Worm (Caenorhabditis elegans): ENCODE data around the gene C36A4.10.

The C36A4.10 gene

DNA sequence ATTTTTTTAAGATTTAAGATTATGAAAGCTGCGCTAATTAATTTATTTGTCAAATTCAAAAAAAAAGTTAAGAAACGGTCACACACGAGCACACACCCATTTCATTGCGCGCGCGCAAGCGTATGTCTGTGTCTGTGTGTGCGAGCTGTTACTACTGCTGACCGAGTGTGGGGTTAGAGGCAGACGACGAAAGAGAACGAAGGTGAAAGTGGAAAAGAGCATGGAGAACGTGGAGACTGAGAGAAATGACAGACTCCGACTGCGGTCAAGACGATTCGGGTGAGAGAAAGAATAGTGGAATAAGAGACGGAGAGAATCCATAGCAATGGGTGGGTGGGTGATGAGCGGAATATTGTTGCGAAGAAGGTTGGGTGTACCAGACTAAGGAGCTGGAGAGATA, 11.1 kb downstream of the C36A4.10 start (continued):
- TF ChIP-seq sma-3 (GFP tag; optimal IDR thresholded peaks at IDR 0.05) = peak; percentile 63
- peak; percentile 63 for TF ChIP-seq unc-55 (GFP tag; optimal IDR thresholded peaks at IDR 0.05)
- TF ChIP-seq Y55F3AM.14 (GFP tag; optimal IDR thresholded peaks at IDR 0.05) = no peak
- no peak for TF ChIP-seq nhr-21 (tag; optimal IDR thresholded peaks at IDR 0.05)
- no peak for TF ChIP-seq lin-13 (GFP tag; optimal IDR thresholded peaks at IDR 0.05)
- no peak for TF ChIP-seq ama-1 (optimal IDR thresholded peaks at IDR 0.05)
- TF ChIP-seq snpc-4 (tag; optimal IDR thresholded peaks at IDR 0.05) = no peak
- peak; percentile 97 for TF ChIP-seq blmp-1 (tag; optimal IDR thresholded peaks at IDR 0.05; ENCODE audit: insufficient read depth)
- TF ChIP-seq unc-62 (GFP tag; optimal IDR thresholded peaks at IDR 0.05) = no peak
- peak; percentile 54 for TF ChIP-seq sem-4 (tag; optimal IDR thresholded peaks at IDR 0.05)
- TF ChIP-seq lin-11 (tag; optimal IDR thresholded peaks at IDR 0.05) = no peak
- peak; percentile 30 to 76 for TF ChIP-seq mdl-1 (tag; optimal IDR thresholded peaks at IDR 0.05)

DNA sequence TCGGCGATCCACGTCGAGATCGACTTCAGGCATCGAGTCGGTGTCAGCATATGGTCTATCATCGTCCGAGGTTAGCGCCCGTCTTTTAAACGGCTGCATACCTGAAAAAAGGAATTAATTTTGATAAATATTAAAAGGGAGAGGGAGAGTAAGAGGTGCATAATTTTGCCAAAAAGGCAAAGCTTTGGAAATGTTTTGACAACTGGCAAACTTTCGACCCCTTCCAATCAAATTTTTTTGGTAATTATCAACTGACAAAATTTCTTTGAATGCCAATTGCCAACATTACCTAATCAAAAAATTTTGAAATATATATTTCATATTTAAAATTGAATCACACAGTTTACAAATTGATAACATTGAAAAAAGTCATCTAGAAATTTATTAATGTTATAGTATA, 11.7 kb downstream of the C36A4.10 start, which contains the start of gene dpy-27:
TSS of gene dpy-27 (minus strand) at position 101 of the 400 bp plus-strand sequence.
- TF ChIP-seq nhr-129 (tag; optimal IDR thresholded peaks at IDR 0.05) = no peak
- TF ChIP-seq unc-62 (GFP tag; optimal IDR thresholded peaks at IDR 0.05) = no peak
- no peak for TF ChIP-seq F13H6.1 (tag; optimal IDR thresholded peaks at IDR 0.05)
- TF ChIP-seq crh-2 (tag; optimal IDR thresholded peaks at IDR 0.05) = no peak
- TF ChIP-seq zag-1 (tag; optimal IDR thresholded peaks at IDR 0.05) = no peak
- no peak for TF ChIP-seq skn-1 (tag; optimal IDR thresholded peaks at IDR 0.05)
- TF ChIP-seq nhr-77 (tag; optimal IDR thresholded peaks at IDR 0.05) = no peak
- no peak for TF ChIP-seq snpc-4 (tag; optimal IDR thresholded peaks at IDR 0.05)
- no peak for TF ChIP-seq dmd-4 (tag; optimal IDR thresholded peaks at IDR 0.05)

DNA sequence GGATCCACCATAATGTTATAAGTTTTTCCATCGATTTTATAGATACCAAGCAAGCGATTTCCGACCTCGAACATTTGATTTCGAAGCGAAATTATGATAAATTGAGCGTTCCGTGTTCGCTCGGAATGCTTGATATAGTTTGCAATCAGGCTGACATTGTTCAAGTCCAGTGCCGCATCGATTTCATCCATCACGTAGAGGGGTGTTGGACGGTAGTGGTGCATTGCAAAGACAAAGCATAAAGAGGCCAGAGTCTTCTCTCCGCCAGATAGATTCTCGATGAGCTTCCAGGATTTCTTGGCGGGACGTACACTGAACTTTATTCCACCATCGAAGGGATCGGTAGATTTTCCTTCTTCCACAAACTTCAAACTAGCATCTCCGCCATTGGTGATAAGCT, 16.9 kb downstream of the C36A4.10 start:
- TF ChIP-seq ztf-4 (tag; optimal IDR thresholded peaks at IDR 0.05) (no peak), elt-1 (tag; optimal IDR thresholded peaks at IDR 0.05) (no peak), lin-13 (GFP tag; optimal IDR thresholded peaks at IDR 0.05) (no peak), nhr-237 (tag; optimal IDR thresholded peaks at IDR 0.05) (no peak), nhr-21 (tag; optimal IDR thresholded peaks at IDR 0.05) (no peak), ceh-16 (tag; optimal IDR thresholded peaks at IDR 0.05) (no peak)

DNA sequence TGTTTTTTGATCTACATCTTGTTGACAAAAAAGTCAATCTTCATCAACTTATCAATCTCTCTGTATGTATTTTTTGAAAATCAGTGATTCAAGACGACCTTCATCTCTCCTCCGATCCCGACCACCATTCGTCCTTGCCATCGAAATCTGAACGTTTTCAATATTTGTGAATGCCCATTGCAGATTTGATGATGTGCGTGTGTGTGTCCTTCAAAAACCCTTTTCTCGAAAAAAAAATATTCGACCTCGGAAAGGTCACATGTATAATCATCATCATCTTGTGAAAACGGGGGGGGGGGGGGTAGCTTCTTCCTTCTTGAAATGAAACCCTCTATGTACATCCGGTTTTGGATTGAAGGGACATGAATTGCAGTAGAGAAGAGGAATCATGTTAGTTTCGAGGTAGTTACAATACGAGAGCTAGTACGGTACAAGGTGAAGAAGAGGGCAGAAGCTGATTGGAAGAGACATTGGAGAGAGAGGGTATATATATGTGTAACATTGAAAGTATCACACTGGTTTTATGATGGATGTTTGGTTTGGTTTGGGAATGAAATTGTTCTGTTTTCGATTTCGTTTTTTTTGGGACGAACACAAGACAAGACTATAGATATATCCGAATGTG, 18.8 kb downstream of the C36A4.10 start:
- peak in 1 of 2 experiments; percentile 4 for TF ChIP-seq lsy-2 (tag; optimal IDR thresholded peaks at IDR 0.05)
- peak; percentile 93 for TF ChIP-seq nhr-25 (tag; optimal IDR thresholded peaks at IDR 0.05)
- peak; percentile 43 for TF ChIP-seq blmp-1 (tag; optimal IDR thresholded peaks at IDR 0.05; ENCODE audit: insufficient read depth)
- TF ChIP-seq crh-2 (tag; optimal IDR thresholded peaks at IDR 0.05) = peak; percentile 33
- no peak for TF ChIP-seq ztf-11 (tag; optimal IDR thresholded peaks at IDR 0.05)
- no peak for TF ChIP-seq elt-3 (tag; optimal IDR thresholded peaks at IDR 0.05)
- TF ChIP-seq sma-3 (GFP tag; optimal IDR thresholded peaks at IDR 0.05) = peak; percentile 13

DNA sequence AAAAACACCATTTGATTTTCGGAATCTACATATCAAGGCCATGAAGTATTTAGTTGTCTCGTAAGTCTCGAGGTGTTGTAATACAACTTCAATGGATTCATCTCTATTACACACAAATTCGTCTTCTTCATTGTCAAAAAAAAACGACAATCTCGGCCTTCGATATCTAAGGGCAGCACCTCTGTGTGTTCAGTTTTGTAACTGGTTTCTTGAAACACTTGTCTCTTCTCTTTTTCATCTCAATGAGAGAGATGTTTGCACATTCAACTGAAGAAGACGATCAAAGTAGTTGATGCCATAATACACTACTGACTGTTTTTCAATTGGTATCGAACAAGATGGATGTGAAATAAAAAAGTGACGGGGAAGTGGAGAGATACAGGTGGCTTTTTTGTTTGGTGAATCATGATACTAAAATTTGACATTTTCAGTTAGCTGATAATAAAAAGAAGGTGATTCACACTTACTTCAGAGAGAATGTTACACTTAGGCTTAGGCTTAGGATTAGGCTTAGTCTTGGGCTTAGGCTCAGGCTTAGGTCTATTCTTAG, 19.8 kb downstream of the C36A4.10 start:
- TF ChIP-seq snpc-4 (tag; optimal IDR thresholded peaks at IDR 0.05) (no peak), alr-1 (tag; optimal IDR thresholded peaks at IDR 0.05) (no peak), sma-3 (GFP tag; optimal IDR thresholded peaks at IDR 0.05) (peak; percentile 47), dmd-4 (tag; optimal IDR thresholded peaks at IDR 0.05) (no peak), mdl-1 (tag; optimal IDR thresholded peaks at IDR 0.05) (no peak), lin-13 (GFP tag; optimal IDR thresholded peaks at IDR 0.05) (no peak), nhr-11 (tag; optimal IDR thresholded peaks at IDR 0.05) (no peak), mab-5 (tag; optimal IDR thresholded peaks at IDR 0.05) (no peak), nhr-6 (tag; optimal IDR thresholded peaks at IDR 0.05) (no peak), ceh-82 (tag; optimal IDR thresholded peaks at IDR 0.05) (no peak), zag-1 (tag; optimal IDR thresholded peaks at IDR 0.05) (no peak), sma-9 (GFP tag; optimal IDR thresholded peaks at IDR 0.05) (peak; percentile 22), sma-9 (tag; optimal IDR thresholded peaks at IDR 0.05) (no peak), nhr-12 (tag; optimal IDR thresholded peaks at IDR 0.05) (no peak), lsy-2 (tag; optimal IDR thresholded peaks at IDR 0.05) (no peak), ama-1 (optimal IDR thresholded peaks at IDR 0.05) (no peak), F13H6.1 (tag; optimal IDR thresholded peaks at IDR 0.05) (peak; percentile 23), nhr-77 (tag; optimal IDR thresholded peaks at IDR 0.05) (no peak), unc-62 (GFP tag; optimal IDR thresholded peaks at IDR 0.05) (no peak), ztf-4 (tag; optimal IDR thresholded peaks at IDR 0.05) (no peak), elt-3 (tag; optimal IDR thresholded peaks at IDR 0.05) (no peak), unc-55 (GFP tag; optimal IDR thresholded peaks at IDR 0.05) (no peak), egl-27 (tag; optimal IDR thresholded peaks at IDR 0.05) (no peak), ztf-1 (GFP tag; conservative IDR thresholded peaks at IDR 0.05) (no peak), peb-1 (tag; optimal IDR thresholded peaks at IDR 0.05) (no peak), nhr-237 (tag; optimal IDR thresholded peaks at IDR 0.05) (no peak), crh-2 (tag; optimal IDR thresholded peaks at IDR 0.05) (peak; percentile 18), nhr-25 (tag; optimal IDR thresholded peaks at IDR 0.05) (peak; percentile 87), nhr-10 (tag; optimal IDR thresholded peaks at IDR 0.05) (no peak), gmeb-1 (tag; optimal IDR thresholded peaks at IDR 0.05) (no peak), unc-39 (tag; optimal IDR thresholded peaks at IDR 0.05) (no peak), sem-4 (tag; optimal IDR thresholded peaks at IDR 0.05) (no peak), blmp-1 (tag; optimal IDR thresholded peaks at IDR 0.05; ENCODE audit: insufficient read depth) (no peak), C34F6.9 (tag; optimal IDR thresholded peaks at IDR 0.05) (no peak)

Measured in whole organism, L2 larva.